Fruit fly (Drosophila melanogaster): ENCODE data around the gene CG11151.

CG11151 gene

DNA sequence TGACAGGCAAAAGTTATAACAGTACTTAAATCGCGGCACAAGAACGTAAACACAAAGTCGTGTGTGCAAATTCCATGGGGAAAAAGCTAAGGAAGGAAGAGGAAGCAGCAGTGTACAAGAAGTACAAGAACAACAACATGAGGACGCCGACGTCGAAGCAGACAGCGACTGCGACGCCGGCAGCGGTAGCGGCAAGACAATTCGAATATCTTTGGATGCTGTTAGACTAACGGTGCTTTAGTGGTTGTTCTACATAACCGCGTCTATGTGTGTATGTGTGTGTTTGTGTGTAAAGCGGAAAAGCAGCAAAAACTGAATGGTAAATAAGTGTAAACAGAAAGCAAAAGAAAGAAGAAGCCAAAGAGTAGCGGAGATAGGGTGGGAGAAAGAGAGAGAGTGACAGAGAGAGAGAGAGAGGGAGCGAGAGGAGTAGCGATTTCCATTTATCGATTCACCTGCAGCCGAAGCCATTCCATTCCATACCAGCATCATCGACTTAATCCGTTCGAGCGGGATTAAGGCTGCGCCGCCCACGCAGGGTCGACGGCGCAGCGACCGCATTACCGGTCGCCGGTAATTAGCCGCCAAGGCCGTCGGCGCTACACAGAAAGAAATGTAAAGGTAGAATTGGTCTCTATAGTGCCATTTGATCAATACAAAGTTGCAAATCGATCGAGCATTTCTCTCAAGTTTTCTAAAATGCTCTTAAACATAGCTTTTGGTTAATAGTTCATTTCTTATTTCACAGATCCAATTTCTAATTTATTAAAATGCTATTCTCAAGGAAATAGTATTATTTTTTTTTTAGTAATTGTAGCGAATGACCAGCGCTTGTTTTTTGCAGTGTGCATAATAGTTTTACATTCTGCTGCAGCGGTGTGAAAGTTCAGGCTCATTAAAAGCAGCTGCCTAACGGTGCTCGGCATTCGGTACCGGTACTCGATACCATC, 44.7 kb downstream of the CG11151 start (continued):
- TF ChIP-seq CG10654 (GFP tag; optimal IDR thresholded peaks at IDR 0.05) (peak; percentile 24), psq (GFP tag; optimal IDR thresholded peaks at IDR 0.05) (peak; percentile 31), ase (GFP tag; IDR thresholded peaks at IDR 0.05) (no peak), esg (GFP tag; conservative IDR thresholded peaks at IDR 0.05) (no peak), H2.0 (GFP tag; IDR thresholded peaks at IDR 0.05) (0 out of 2 replicates have a peak, but pooled peaks have one; percentile 16), NfI (GFP tag; optimal IDR thresholded peaks at IDR 0.05) (peak; percentile 42), CG4328 (GFP tag; optimal IDR thresholded peaks at IDR 0.05) (no peak), E2f2 (GFP tag; IDR thresholded peaks at IDR 0.05) (no peak), Tbp (GFP tag; optimal IDR thresholded peaks at IDR 0.05) (no peak), tna (GFP tag; IDR thresholded peaks at IDR 0.05; ENCODE audit: partially characterized antibody) (no peak), Fer2 (tag; optimal IDR thresholded peaks at IDR 0.05) (no peak), chinmo (GFP tag; IDR thresholded peaks at IDR 0.05; ENCODE audit: partially characterized antibody) (0 out of 4 replicates have a peak, but pooled peaks have one; percentile 18), grn (GFP tag; optimal IDR thresholded peaks at IDR 0.05) (no peak), disco-r (GFP tag; optimal IDR thresholded peaks at IDR 0.05) (no peak), Trl (optimal IDR thresholded peaks at IDR 0.05) (peak; percentile 49 to 63), Trl (GFP tag; optimal IDR thresholded peaks at IDR 0.05) (no peak), hbn (GFP tag; IDR thresholded peaks at IDR 0.05; ENCODE audit: partially characterized antibody) (no peak), Spps (tag; optimal IDR thresholded peaks at IDR 0.05) (no peak), nmo (GFP tag; optimal IDR thresholded peaks at IDR 0.05) (peak; percentile 56), toy (GFP tag; IDR thresholded peaks at IDR 0.05) (no peak), btn (GFP tag; optimal IDR thresholded peaks at IDR 0.05) (no peak), CG34224 (GFP tag; IDR thresholded peaks at IDR 0.05; ENCODE audit: partially characterized antibody) (no peak), Ravus (GFP tag; IDR thresholded peaks at IDR 0.05) (no peak), twi (tag; optimal IDR thresholded peaks at IDR 0.05) (no peak), CG7786 (GFP tag; optimal IDR thresholded peaks at IDR 0.05) (no peak), gfzf (GFP tag; optimal IDR thresholded peaks at IDR 0.05) (no peak), CG2116 (GFP tag; optimal IDR thresholded peaks at IDR 0.05) (peak; percentile 4), CG11696 (GFP tag; IDR thresholded peaks at IDR 0.05) (no peak), CG8359 (GFP tag; optimal IDR thresholded peaks at IDR 0.05; ENCODE audit: borderline replicate concordance) (peak; percentile 23), rib (GFP tag; IDR thresholded peaks at IDR 0.05) (no peak), so (GFP tag; IDR thresholded peaks at IDR 0.05) (peak; percentile 38; the same call in 1 of the 3 replicates), CG15073 (GFP tag; optimal IDR thresholded peaks at IDR 0.05) (no peak), danr (GFP tag; IDR thresholded peaks at IDR 0.05) (0 out of 2 replicates have a peak, but pooled peaks have one; percentile 19), CG12744 (GFP tag; optimal IDR thresholded peaks at IDR 0.05) (no peak), gcm2 (GFP tag; optimal IDR thresholded peaks at IDR 0.05) (peak; percentile 34), D (optimal IDR thresholded peaks at IDR 0.05) (no peak), D (GFP tag; optimal IDR thresholded peaks at IDR 0.05) (peak; percentile 47), bcd (GFP tag; optimal IDR thresholded peaks at IDR 0.05) (peak; percentile 34), CG10209 (GFP tag; optimal IDR thresholded peaks at IDR 0.05) (peak; percentile 42), sisA (GFP tag; IDR thresholded peaks at IDR 0.05) (peak; percentile 59), tap (tag; optimal IDR thresholded peaks at IDR 0.05) (peak; percentile 18), H15 (GFP tag; IDR thresholded peaks at IDR 0.05) (no peak), Dll (GFP tag; IDR thresholded peaks at IDR 0.05; ENCODE audit: partially characterized antibody) (no peak), CG8765 (GFP tag; IDR thresholded peaks at IDR 0.05) (no peak), Sry-δ (GFP tag; optimal IDR thresholded peaks at IDR 0.05) (no peak), kah (GFP tag; optimal IDR thresholded peaks at IDR 0.05) (no peak), CG12236 (GFP tag; optimal IDR thresholded peaks at IDR 0.05) (no peak), CG7556 (GFP tag; optimal IDR thresholded peaks at IDR 0.05) (peak; percentile 58), nerfin-2 (GFP tag; IDR thresholded peaks at IDR 0.05; ENCODE audit: partially characterized antibody) (no peak), zfh2 (GFP tag; optimal IDR thresholded peaks at IDR 0.05) (no peak)
